Fruit fly (Drosophila melanogaster) Kc167 (cell line): Measurements from ENCODE around the gene CkIIalpha-i3.

Experiments used
- Myc ChIP-seq: fragments of >200 bp; optimal IDR thresholded peaks from 2 replicates; lab custom pipeline; 2017; ENCODE audit warnings: missing external identifiers
- Sin3A ChIP-seq: fragments of >200 bp; optimal IDR thresholded peaks from 2 replicates; lab custom pipeline; 2018; ENCODE audit warnings: missing external identifiers
- h ChIP-seq: fragments of >200 bp; optimal IDR thresholded peaks from 3 replicates; lab custom pipeline; 2018; ENCODE audit warnings: missing external identifiers
- insv ChIP-seq: fragments of >200 bp; optimal IDR thresholded peaks from 3 replicates; lab custom pipeline; 2018; ENCODE audit warnings: missing external identifiers
- psq ChIP-seq: fragments of >200 bp; optimal IDR thresholded peaks from 2 replicates; lab custom pipeline; 2017; ENCODE audit warnings: missing external identifiers
- ttk ChIP-seq: sonication (Bioruptor generic); optimal IDR thresholded peaks from 2 replicates; lab custom pipeline; 2017; ENCODE audit warnings: missing external identifiers

Gene CkIIalpha-i3

dm6 chr3L:707992-708489, 2.4 kb downstream of the CkIIalpha-i3 start, which contains the start of gene CG13895:
Gene CG13895, minus strand, starts transcription at chr3L:708205.
- no peak for TF ChIP-seq h

- no peak for TF ChIP-seq ttk
- TF ChIP-seq insv (lab: Kevin White, UChicago): no peak
- TF ChIP-seq Myc (lab: Kevin White, UChicago): no peak
- no peak for TF ChIP-seq h
- TF ChIP-seq psq (lab: Kevin White, UChicago): no peak
- TF ChIP-seq Sin3A (lab: Kevin White, UChicago): no peak
These were observed 5.5 kb downstream of the CkIIalpha-i3 start for dm6 chr3L:704661-705543.

dm6 chr3L:703160-703793, 7.1 kb downstream of the CkIIalpha-i3 start:
- TF ChIP-seq insv (lab: Kevin White, UChicago) (no peak), psq (lab: Kevin White, UChicago) (no peak), Sin3A (lab: Kevin White, UChicago) (no peak)

DNA sequence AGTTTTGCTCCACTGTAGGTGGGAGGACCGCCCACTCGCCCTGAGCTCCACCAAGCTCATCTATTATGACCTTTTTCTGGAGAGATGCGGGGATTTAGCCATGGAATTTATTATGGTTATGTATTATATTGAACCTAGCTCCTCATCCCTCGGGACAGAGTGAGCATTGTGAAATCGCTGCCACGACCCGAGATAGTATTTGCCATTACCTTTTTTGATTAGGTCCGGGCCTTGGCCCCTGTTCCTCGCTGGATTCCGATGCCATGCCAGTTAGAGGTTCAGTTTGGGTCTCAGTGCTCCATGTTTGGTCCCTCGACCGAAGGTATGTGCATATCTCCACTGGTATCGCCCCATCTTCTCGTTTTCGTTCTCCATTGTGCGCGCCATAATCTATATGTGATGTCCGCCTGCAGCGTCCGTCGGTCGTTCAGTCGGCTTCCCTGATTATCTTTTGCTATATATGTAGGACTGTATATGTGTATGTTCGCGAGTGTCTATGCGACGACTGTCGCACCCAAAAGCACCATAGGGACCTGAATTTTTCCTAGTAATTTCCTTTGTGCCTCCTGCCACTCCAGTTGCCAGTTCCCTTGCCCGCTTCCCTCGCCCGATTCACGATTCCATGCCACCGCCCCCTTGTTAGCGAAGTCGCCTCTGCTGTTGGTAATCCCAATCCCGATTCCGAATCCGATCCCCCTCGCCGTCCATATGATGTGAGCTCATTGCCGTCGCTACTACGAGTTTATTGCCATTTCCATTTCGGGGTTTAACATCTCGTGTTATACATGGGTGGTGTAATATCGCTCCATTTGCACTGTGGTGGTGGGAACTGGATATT, 8.4 kb downstream of the CkIIalpha-i3 start:
- TF ChIP-seq Sin3A (lab: Kevin White, UChicago): no peak
- TF ChIP-seq Myc (lab: Kevin White, UChicago): no peak
- TF ChIP-seq insv (lab: Kevin White, UChicago): no peak

dm6 chr3L:700160-700917, 10.1 kb downstream of the CkIIalpha-i3 start:
- no peak for TF ChIP-seq psq (lab: Kevin White, UChicago)
- TF ChIP-seq Sin3A (lab: Kevin White, UChicago): no peak
- TF ChIP-seq Myc (lab: Kevin White, UChicago): no peak
- TF ChIP-seq insv (lab: Kevin White, UChicago): no peak
- TF ChIP-seq ttk: no peak
- TF ChIP-seq h: no peak

DNA sequence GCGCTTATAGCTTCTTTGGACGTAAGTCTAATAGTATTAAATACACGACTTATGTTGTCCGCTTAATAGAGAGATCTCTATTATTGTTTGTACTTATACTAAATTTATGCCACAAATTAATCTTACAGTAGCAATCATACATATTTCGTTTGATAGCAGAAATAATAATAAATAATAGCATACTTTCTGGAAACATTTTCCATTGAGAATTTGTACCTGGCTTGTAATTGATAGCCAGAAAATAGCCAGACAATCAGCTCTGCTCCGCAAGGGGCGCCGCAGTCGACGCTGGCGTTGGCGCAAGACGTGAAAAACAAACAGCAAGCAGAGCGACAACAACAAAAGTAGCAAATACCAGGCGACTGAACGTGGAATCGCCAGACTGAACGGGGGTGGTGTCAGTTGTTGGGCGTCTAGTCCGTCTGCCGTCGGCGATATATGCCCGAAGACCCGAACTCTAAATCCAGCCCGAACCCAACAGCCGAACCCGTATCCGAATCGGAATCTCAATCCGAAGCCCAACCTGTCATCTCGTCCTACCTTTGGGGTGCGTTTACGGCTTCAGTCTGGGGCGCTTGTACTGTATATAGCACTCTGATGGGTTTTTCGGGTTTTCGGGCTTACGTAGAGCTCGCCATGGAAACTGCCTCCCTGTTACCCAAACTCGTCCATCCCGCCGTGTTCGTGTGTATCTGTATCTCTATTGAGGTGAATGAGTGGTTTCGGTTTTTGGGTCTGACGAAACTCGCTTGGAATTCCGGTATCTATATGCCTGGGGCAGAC, 10.8 kb downstream of the CkIIalpha-i3 start:
- TF ChIP-seq Myc (lab: Kevin White, UChicago) (no peak), ttk (no peak), insv (lab: Kevin White, UChicago) (no peak), psq (lab: Kevin White, UChicago) (no peak), h (no peak), Sin3A (lab: Kevin White, UChicago) (no peak)

dm6 chr3L:698748-699367, 11.5 kb downstream of the CkIIalpha-i3 start, which contains the start of gene CG13894:
Gene CG13894, minus strand, starts transcription at chr3L:699144.
- TF ChIP-seq ttk: no peak
- TF ChIP-seq insv (lab: Kevin White, UChicago): no peak
- no peak for TF ChIP-seq psq (lab: Kevin White, UChicago)
- no peak for TF ChIP-seq Sin3A (lab: Kevin White, UChicago)
- TF ChIP-seq Myc (lab: Kevin White, UChicago): no peak
- TF ChIP-seq h: no peak

- TF ChIP-seq ttk: no peak
- TF ChIP-seq psq (lab: Kevin White, UChicago): no peak
- TF ChIP-seq Sin3A (lab: Kevin White, UChicago): no peak
- TF ChIP-seq insv (lab: Kevin White, UChicago): no peak
- no peak for TF ChIP-seq h
- no peak for TF ChIP-seq Myc (lab: Kevin White, UChicago)
These were observed 12.7 kb downstream of the CkIIalpha-i3 start for dm6 chr3L:697724-698123.

DNA sequence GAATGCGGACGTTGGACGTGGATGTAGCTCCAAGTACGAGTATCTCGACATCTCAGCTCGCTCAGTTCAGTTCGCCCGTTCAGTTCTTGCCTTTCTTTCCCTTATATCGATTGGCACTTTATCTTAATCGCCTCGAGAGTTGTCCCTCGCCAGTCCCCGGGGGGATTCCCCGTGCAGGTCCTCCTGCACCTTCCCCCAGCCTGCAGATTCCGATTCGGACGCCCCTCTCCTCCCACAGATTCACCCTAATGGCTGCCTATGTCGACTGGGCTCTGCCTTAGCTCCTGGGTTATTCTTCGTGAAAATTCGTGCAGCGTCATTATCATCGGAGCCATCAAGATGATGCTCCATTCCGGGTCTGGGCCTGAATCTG, 13.4 kb downstream of the CkIIalpha-i3 start:
- TF ChIP-seq Sin3A (lab: Kevin White, UChicago) (no peak), psq (lab: Kevin White, UChicago) (no peak), ttk (no peak), Myc (lab: Kevin White, UChicago) (no peak), insv (lab: Kevin White, UChicago) (no peak), h (no peak)

dm6 chr3L:696404-697054, 13.9 kb downstream of the CkIIalpha-i3 start:
- TF ChIP-seq Myc (lab: Kevin White, UChicago) (no peak), Sin3A (lab: Kevin White, UChicago) (no peak), ttk (no peak), h (no peak), insv (lab: Kevin White, UChicago) (no peak), psq (lab: Kevin White, UChicago) (no peak)
